Fruit fly (Drosophila melanogaster) Kc167 (cell line): ENCODE results near the gene D12.

Experiments used
- Myc ChIP-seq: fragments of >200 bp; optimal IDR thresholded peaks from 2 replicates; lab custom pipeline; 2017; ENCODE audit warnings: missing external identifiers
- Sin3A ChIP-seq: fragments of >200 bp; optimal IDR thresholded peaks from 2 replicates; lab custom pipeline; 2018; ENCODE audit warnings: missing external identifiers
- h ChIP-seq: fragments of >200 bp; optimal IDR thresholded peaks from 3 replicates; lab custom pipeline; 2018; ENCODE audit warnings: missing external identifiers
- insv ChIP-seq: fragments of >200 bp; optimal IDR thresholded peaks from 3 replicates; lab custom pipeline; 2018; ENCODE audit warnings: missing external identifiers
- psq ChIP-seq: fragments of >200 bp; optimal IDR thresholded peaks from 2 replicates; lab custom pipeline; 2017; ENCODE audit warnings: missing external identifiers
- ttk ChIP-seq: sonication (Bioruptor generic); optimal IDR thresholded peaks from 2 replicates; lab custom pipeline; 2017; ENCODE audit warnings: missing external identifiers

The D12 gene

dm6 chr2L:8416350-8417046 is 20.7 kb downstream of the D12 start:
- TF ChIP-seq psq (lab: Kevin White, UChicago) (no peak), insv (lab: Kevin White, UChicago) (no peak), Sin3A (lab: Kevin White, UChicago) (no peak), ttk (no peak), Myc (lab: Kevin White, UChicago) (no peak), h (lab: Kevin White, UChicago) (no peak)

- TF ChIP-seq psq (lab: Kevin White, UChicago) (no peak), Myc (lab: Kevin White, UChicago) (no peak), Sin3A (lab: Kevin White, UChicago) (no peak), h (lab: Kevin White, UChicago) (no peak), insv (lab: Kevin White, UChicago) (no peak), ttk (no peak)
Observed at dm6 chr2L:8414887-8415883, 22.0 kb downstream of the D12 start, which contains the start of the genes CG13398 and Akap200. Gene CG13398 (minus strand): TSS chr2L:8415256. Gene Akap200 (plus strand): TSS chr2L:8415690.

- TF ChIP-seq insv (lab: Kevin White, UChicago) = no peak
- TF ChIP-seq Myc (lab: Kevin White, UChicago) = no peak
- TF ChIP-seq psq (lab: Kevin White, UChicago) = no peak
- no peak for TF ChIP-seq h (lab: Kevin White, UChicago)
- TF ChIP-seq Sin3A (lab: Kevin White, UChicago) = no peak
- no peak for TF ChIP-seq ttk
Observed at dm6 chr2L:8411530-8411929, 25.6 kb downstream of the D12 start, which contains the start of gene Naglu. Gene Naglu (minus strand): TSS chr2L:8411868.

dm6 chr2L:8403286-8404270 is 33.6 kb downstream of the D12 start, which contains the start of gene emb:
Gene emb (plus strand): TSS chr2L:8403573.
- no peak for TF ChIP-seq h (lab: Kevin White, UChicago)
- peak; percentile 68 for TF ChIP-seq psq (lab: Kevin White, UChicago)
- no peak for TF ChIP-seq Myc (lab: Kevin White, UChicago)

dm6 chr2L:8402928-8403285 is 34.3 kb downstream of the D12 start, which contains the start of gene fy:
Gene fy (minus strand): TSS chr2L:8403280.
- TF ChIP-seq psq (lab: Kevin White, UChicago) = no peak
- no peak for TF ChIP-seq Myc (lab: Kevin White, UChicago)
- no peak for TF ChIP-seq insv (lab: Kevin White, UChicago)
- TF ChIP-seq ttk = no peak
- no peak for TF ChIP-seq Sin3A (lab: Kevin White, UChicago)
- no peak for TF ChIP-seq h (lab: Kevin White, UChicago)

- TF ChIP-seq Myc (lab: Kevin White, UChicago) (no peak), insv (lab: Kevin White, UChicago) (no peak), ttk (no peak), psq (lab: Kevin White, UChicago) (no peak), Sin3A (lab: Kevin White, UChicago) (no peak), h (lab: Kevin White, UChicago) (no peak)
Observed at dm6 chr2L:8399863-8400598, 37.1 kb downstream of the D12 start, which contains the start of gene CG31898. Gene CG31898 (plus strand): TSS chr2L:8400421.

dm6 chr2L:8398721-8399120 is 38.4 kb downstream of the D12 start, which contains the start of gene CG13386:
Gene CG13386 (plus strand): TSS chr2L:8399021.
- TF ChIP-seq ttk (no peak), psq (lab: Kevin White, UChicago) (no peak), h (lab: Kevin White, UChicago) (no peak)

- TF ChIP-seq Myc (lab: Kevin White, UChicago) (no peak), psq (lab: Kevin White, UChicago) (no peak), h (lab: Kevin White, UChicago) (no peak), Sin3A (lab: Kevin White, UChicago) (no peak), insv (lab: Kevin White, UChicago) (no peak), ttk (no peak)
Observed at dm6 chr2L:8395996-8396699, 41.0 kb downstream of the D12 start, which contains the start of the genes Peritrophin-15a and CG13385. Gene Peritrophin-15a (minus strand): TSS chr2L:8396096. Gene CG13385 (plus strand): TSS chr2L:8396649.

- TF ChIP-seq insv (lab: Kevin White, UChicago) (no peak), h (lab: Kevin White, UChicago) (no peak), ttk (no peak), Sin3A (lab: Kevin White, UChicago) (no peak), psq (lab: Kevin White, UChicago) (no peak), Myc (lab: Kevin White, UChicago) (no peak)
Observed at dm6 chr2L:8394840-8395239, 42.3 kb downstream of the D12 start, which contains the start of gene Peritrophin-15b. Gene Peritrophin-15b (minus strand): TSS chr2L:8394940.
